Worm (Caenorhabditis elegans): Measurements from ENCODE around the gene C25H3.17.

DNA sequence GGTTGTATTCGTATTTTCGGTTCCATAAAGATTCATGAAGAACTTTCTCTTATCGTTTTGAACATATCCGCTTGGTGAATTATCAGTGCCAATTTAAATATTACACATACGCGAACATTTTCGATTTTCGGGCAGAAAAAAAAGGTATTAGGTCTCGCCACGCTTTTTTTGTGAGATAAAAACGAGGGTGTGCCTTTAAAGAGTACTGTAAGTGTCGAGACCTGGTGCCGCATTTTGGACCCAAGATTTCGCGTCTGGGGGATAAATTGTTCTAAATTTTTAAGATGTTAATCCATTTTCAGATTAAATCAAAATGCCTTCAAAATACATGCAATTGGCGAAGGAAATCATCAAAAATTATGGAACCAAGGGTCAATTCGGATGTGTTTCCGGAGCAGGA is 24.4 kb upstream of the C25H3.17 start, which contains the start of gene C25H3.3:
- TF ChIP-seq tbx-8 (GFP tag; optimal IDR thresholded peaks at IDR 0.05) (no peak), nhr-2 (tag; optimal IDR thresholded peaks at IDR 0.05) (no peak), ces-1 (GFP tag; optimal IDR thresholded peaks at IDR 0.05) (no peak), nhr-12 (tag; optimal IDR thresholded peaks at IDR 0.05) (no peak), blmp-1 (tag; optimal IDR thresholded peaks at IDR 0.05) (no peak), unc-39 (tag; optimal IDR thresholded peaks at IDR 0.05) (no peak), mab-5 (tag; optimal IDR thresholded peaks at IDR 0.05) (no peak), snpc-4 (tag; optimal IDR thresholded peaks at IDR 0.05) (no peak), unc-62 (GFP tag; optimal IDR thresholded peaks at IDR 0.05) (no peak), mep-1 (tag; optimal IDR thresholded peaks at IDR 0.05) (no peak), lin-13 (tag; optimal IDR thresholded peaks at IDR 0.05) (no peak), ztf-11 (tag; optimal IDR thresholded peaks at IDR 0.05) (no peak)

Data from whole organism, mixed stage, embryonic.